Fruit fly (Drosophila melanogaster): ENCODE data around the gene nac.

The nac gene

dm6 chr3R:8269740-8270139, 34.1 kb downstream of the nac start, which contains the start of gene CG9630 (continued):
- TF ChIP-seq CG7556 (GFP tag; optimal IDR thresholded peaks at IDR 0.05) (no peak), CG14965 (GFP tag; optimal IDR thresholded peaks at IDR 0.05; ENCODE audit: borderline replicate concordance) (no peak), crol (GFP tag; IDR thresholded peaks at IDR 0.05) (no peak), gfzf (GFP tag; optimal IDR thresholded peaks at IDR 0.05) (peak; percentile 69), Neu2 (GFP tag; optimal IDR thresholded peaks at IDR 0.05; ENCODE audit: borderline replicate concordance) (no peak), Med (GFP tag) (peak; percentile 87), CG3163 (GFP tag; optimal IDR thresholded peaks at IDR 0.05) (no peak), Dll (GFP tag; IDR thresholded peaks at IDR 0.05; ENCODE audit: partially characterized antibody) (peak; percentile 70), dmrt99B (tag; optimal IDR thresholded peaks at IDR 0.05) (no peak), CrebB (tag; optimal IDR thresholded peaks at IDR 0.05) (no peak), danr (GFP tag; IDR thresholded peaks at IDR 0.05) (no peak), Side (GFP tag; optimal IDR thresholded peaks at IDR 0.05) (no peak), Rx (GFP tag; IDR thresholded peaks at IDR 0.05) (no peak), insv (GFP tag; optimal IDR thresholded peaks at IDR 0.05) (peak in 1 of 2 experiments; percentile 2), oc (tag; optimal IDR thresholded peaks at IDR 0.05) (peak; percentile 51), Mrtf (GFP tag; IDR thresholded peaks at IDR 0.05) (no peak), CG1603 (tag; optimal IDR thresholded peaks at IDR 0.05) (peak; percentile 87), so (GFP tag; IDR thresholded peaks at IDR 0.05) (no peak), bbx (GFP tag; IDR thresholded peaks at IDR 0.05; ENCODE audit: partially characterized antibody) (peak; percentile 74), lov (optimal IDR thresholded peaks at IDR 0.05) (no peak), lov (GFP tag; IDR thresholded peaks at IDR 0.05) (no peak), Sin3A (optimal IDR thresholded peaks at IDR 0.05) (peak; percentile 56), BtbVII (GFP tag; optimal IDR thresholded peaks at IDR 0.05) (no peak), sug (tag; optimal IDR thresholded peaks at IDR 0.05) (no peak), tup (GFP tag; optimal IDR thresholded peaks at IDR 0.05) (no peak), Eip74EF (GFP tag; optimal IDR thresholded peaks at IDR 0.05) (no peak), CG7839 (tag; optimal IDR thresholded peaks at IDR 0.05) (no peak), Adf1 (GFP tag; IDR thresholded peaks at IDR 0.05) (0 out of 2 replicates have a peak, but pooled peaks have one; percentile 16), abd-A (tag; optimal IDR thresholded peaks at IDR 0.05) (no peak), CG2116 (GFP tag; optimal IDR thresholded peaks at IDR 0.05) (peak; percentile 87), dm (GFP tag; optimal IDR thresholded peaks at IDR 0.05) (peak; percentile 98), Vsx1 (GFP tag; optimal IDR thresholded peaks at IDR 0.05) (no peak), CG4404 (GFP tag; IDR thresholded peaks at IDR 0.05) (no peak), CG4707 (GFP tag; optimal IDR thresholded peaks at IDR 0.05) (no peak), Ets65A (GFP tag) (no peak), CG12236 (GFP tag; optimal IDR thresholded peaks at IDR 0.05) (no peak), CG43689 (GFP tag; IDR thresholded peaks at IDR 0.05) (no peak), CG33213 (GFP tag; optimal IDR thresholded peaks at IDR 0.05) (no peak), CG3407 (GFP tag; optimal IDR thresholded peaks at IDR 0.05) (no peak), CG12769 (tag; optimal IDR thresholded peaks at IDR 0.05) (no peak), CG9797 (GFP tag; optimal IDR thresholded peaks at IDR 0.05) (peak; percentile 97), tna (GFP tag; IDR thresholded peaks at IDR 0.05; ENCODE audit: partially characterized antibody) (peak; percentile 31; the same call in 1 of the 2 replicates), ato (GFP tag; IDR thresholded peaks at IDR 0.05; ENCODE audit: partially characterized antibody) (peak; percentile 87), Dp (GFP tag; optimal IDR thresholded peaks at IDR 0.05) (peak; percentile 100), nerfin-1 (tag; optimal IDR thresholded peaks at IDR 0.05) (no peak), CG13287 (GFP tag; IDR thresholded peaks at IDR 0.05; ENCODE audit: partially characterized antibody) (peak; percentile 80), Max (GFP tag; optimal IDR thresholded peaks at IDR 0.05) (peak; percentile 88), Poxn (GFP tag; IDR thresholded peaks at IDR 0.05) (no peak), run (tag; optimal IDR thresholded peaks at IDR 0.05) (peak; percentile 86), mam (GFP tag; optimal IDR thresholded peaks at IDR 0.05) (no peak), wek (GFP tag; optimal IDR thresholded peaks at IDR 0.05) (no peak)

Data from whole organism, embryonic.